Fruit fly (Drosophila melanogaster) whole organism, embryonic: ENCODE data around the gene svp.

Source experiments
- CG10147 ChIP-seq: fragments of 200-800 bp; sonication (Bioruptor generic); optimal IDR thresholded peaks from 2 replicates; lab custom pipeline; 2019; ENCODE audit warnings: missing biosample characterization, mild to moderate bottlenecking, missing genetic modification characterization, moderate library complexity
- CG12769 ChIP-seq: fragments of 200-800 bp; sonication (Bioruptor generic); optimal IDR thresholded peaks from 2 replicates; lab custom pipeline; 2019; ENCODE audit warnings: missing biosample characterization, mild to moderate bottlenecking, missing genetic modification characterization, moderate library complexity
- CG13287 ChIP-seq: fragments of 200-800 bp; sonication (Bioruptor generic); IDR thresholded peaks from 2 replicates; pipeline ENCODE4 v1.3.6; 2022; ENCODE audit warnings: missing biosample characterization, missing genetic modification characterization; ENCODE audit not compliant: partially characterized antibody
- CG14441 ChIP-seq: fragments of 200-800 bp; sonication (Bioruptor generic); IDR thresholded peaks from 2 replicates; pipeline ENCODE4 v1.3.6; 2022; ENCODE audit warnings: missing biosample characterization, missing genetic modification characterization
- CG1832 ChIP-seq: fragments of 200-800 bp; sonication (Bioruptor generic); optimal IDR thresholded peaks from 2 replicates; lab custom pipeline; 2017; ENCODE audit warnings: missing biosample characterization, mild to moderate bottlenecking, missing genetic modification characterization, inconsistent platforms
- CG30403 ChIP-seq: fragments of 200-800 bp; sonication (Bioruptor generic); optimal IDR thresholded peaks from 3 replicates; lab custom pipeline; 2016; ENCODE audit warnings: missing biosample characterization, missing genetic modification characterization
- CG31224 ChIP-seq: fragments of 200-800 bp; sonication (Bioruptor generic); IDR thresholded peaks from 2 replicates; pipeline ENCODE4 v1.3.6; 2022; ENCODE audit warnings: missing biosample characterization, missing genetic modification characterization
- CG34376 ChIP-seq: fragments of 200-800 bp; sonication (Bioruptor generic); optimal IDR thresholded peaks from 2 replicates; lab custom pipeline; 2018; ENCODE audit warnings: missing biosample characterization, mild to moderate bottlenecking, missing genetic modification characterization
- CG7372 ChIP-seq: fragments of 200-800 bp; sonication (Bioruptor generic); IDR thresholded peaks from 2 replicates; pipeline ENCODE4 v1.3.6; 2022; ENCODE audit warnings: missing biosample characterization, missing genetic modification characterization
- CG7745 ChIP-seq: fragments of 200-800 bp; sonication (Bioruptor generic); optimal IDR thresholded peaks from 2 replicates; lab custom pipeline; 2018; ENCODE audit warnings: missing biosample characterization, mild to moderate bottlenecking, missing genetic modification characterization, moderate library complexity
- CG7928 ChIP-seq: fragments of 200-800 bp; sonication (Bioruptor generic); optimal IDR thresholded peaks from 2 replicates; lab custom pipeline; 2017; ENCODE audit warnings: missing biosample characterization, mild to moderate bottlenecking, missing genetic modification characterization
- CG8944 ChIP-seq: fragments of 200-800 bp; sonication (Bioruptor generic); optimal IDR thresholded peaks from 3 replicates; lab custom pipeline; 2016; ENCODE audit warnings: missing biosample characterization, missing genetic modification characterization
- D19A ChIP-seq: fragments of 200-800 bp; optimal IDR thresholded peaks from 3 replicates; lab custom pipeline; 2019; ENCODE audit warnings: missing biosample characterization, mild to moderate bottlenecking, missing genetic modification characterization, moderate library complexity
- Deaf1 ChIP-seq: fragments of 200-800 bp; optimal IDR thresholded peaks from 3 replicates; lab custom pipeline; 2019; ENCODE audit warnings: missing biosample characterization, mild to moderate bottlenecking, missing genetic modification characterization, moderate library complexity
- Ets65A ChIP-seq: fragments of 200-800 bp; sonication (Bioruptor generic); peaks from one replicate; lab custom pipeline; 2016; ENCODE audit warnings: missing biosample characterization, missing genetic modification characterization
- Myb ChIP-seq: fragments of 200-800 bp; sonication (Bioruptor generic); optimal IDR thresholded peaks from 2 replicates; lab custom pipeline; 2016; ENCODE audit warnings: missing biosample characterization, missing genetic modification characterization
- Nf-YA ChIP-seq: fragments of 200-800 bp; sonication (Bioruptor generic); IDR thresholded peaks from 2 replicates; pipeline ENCODE4 v1.3.6; 2022; ENCODE audit warnings: missing biosample characterization, missing genetic modification characterization
- Nf-YB ChIP-seq: fragments of 200-800 bp; sonication (Bioruptor generic); optimal IDR thresholded peaks from 3 replicates; lab custom pipeline; 2019; ENCODE audit warnings: missing biosample characterization, mild to moderate bottlenecking, missing genetic modification characterization, moderate library complexity
- Nf-YC ChIP-seq: fragments of 200-800 bp; optimal IDR thresholded peaks from 3 replicates; lab custom pipeline; 2019; ENCODE audit warnings: missing biosample characterization, mild to moderate bottlenecking, missing genetic modification characterization, moderate library complexity
- NfI ChIP-seq: fragments of 200-800 bp; sonication (Bioruptor generic); optimal IDR thresholded peaks from 3 replicates; lab custom pipeline; 2018; ENCODE audit warnings: missing biosample characterization, mild to moderate bottlenecking, missing genetic modification characterization, moderate library complexity
- Opbp ChIP-seq: fragments of 200-800 bp; sonication (Bioruptor generic); IDR thresholded peaks from 3 replicates; pipeline ENCODE4 v1.3.6; 2022; ENCODE audit warnings: missing biosample characterization, missing genetic modification characterization; ENCODE audit not compliant: partially characterized antibody
- Optix ChIP-seq: fragments of 200-800 bp; sonication (Bioruptor generic); IDR thresholded peaks from 3 replicates; pipeline ENCODE4 v1.3.6; 2022; ENCODE audit warnings: missing biosample characterization, missing genetic modification characterization
- Sin3A ChIP-seq: fragments of >200 bp; optimal IDR thresholded peaks from 2 replicates; lab custom pipeline; 2018
- caup ChIP-seq: fragments of 200-800 bp; sonication (Bioruptor generic); optimal IDR thresholded peaks from 3 replicates; lab custom pipeline; 2017; ENCODE audit warnings: missing biosample characterization, mild to moderate bottlenecking, missing genetic modification characterization, moderate library complexity; ENCODE audit not compliant: severe bottlenecking
- cg ChIP-seq: fragments of 200-800 bp; sonication (Bioruptor generic); optimal IDR thresholded peaks from 3 replicates; lab custom pipeline; 2019; ENCODE audit warnings: missing biosample characterization, mild to moderate bottlenecking, missing genetic modification characterization, moderate library complexity
- crol ChIP-seq: fragments of 200-800 bp; sonication (Bioruptor generic); IDR thresholded peaks from 2 replicates; pipeline ENCODE4 v1.3.6; 2022; ENCODE audit warnings: missing biosample characterization, missing genetic modification characterization
- dati ChIP-seq: fragments of 200-800 bp; sonication (Bioruptor generic); IDR thresholded peaks from 2 replicates; pipeline ENCODE4 v1.3.6; 2022; ENCODE audit warnings: missing biosample characterization, missing genetic modification characterization
- dimm ChIP-seq: fragments of 200-800 bp; sonication (Bioruptor generic); IDR thresholded peaks from 2 replicates; pipeline ENCODE4 v1.3.6; 2022; ENCODE audit warnings: missing biosample characterization, missing genetic modification characterization
- dm ChIP-seq: fragments of 200-800 bp; sonication (Bioruptor generic); optimal IDR thresholded peaks from 3 replicates; lab custom pipeline; 2016; ENCODE audit warnings: missing biosample characterization, missing genetic modification characterization
- eve ChIP-seq, 2 experiments: fragments of >200 bp; optimal IDR thresholded peaks; 2 replicates each; lab custom pipeline; 2017; ENCODE audit warnings: missing biosample characterization in 2 of 2, missing genetic modification characterization in 2 of 2
- eyg ChIP-seq: fragments of 200-800 bp; sonication (Bioruptor generic); optimal IDR thresholded peaks from 3 replicates; lab custom pipeline; 2016; ENCODE audit warnings: missing biosample characterization, missing genetic modification characterization
- ftz-f1 ChIP-seq: fragments of 200-800 bp; sonication (Bioruptor generic); optimal IDR thresholded peaks from 2 replicates; lab custom pipeline; 2016; ENCODE audit warnings: missing biosample characterization, missing genetic modification characterization
- hbn ChIP-seq: fragments of 200-800 bp; sonication (Bioruptor generic); IDR thresholded peaks from 2 replicates; pipeline ENCODE4 v1.3.6; 2022; ENCODE audit warnings: missing biosample characterization, missing genetic modification characterization; ENCODE audit not compliant: partially characterized antibody
- lilli ChIP-seq: fragments of 200-800 bp; sonication (Bioruptor generic); optimal IDR thresholded peaks from 3 replicates; lab custom pipeline; 2016; ENCODE audit warnings: missing biosample characterization, missing genetic modification characterization
- onecut ChIP-seq: fragments of 200-800 bp; sonication (Bioruptor generic); IDR thresholded peaks from 2 replicates; pipeline ENCODE4 v1.3.6; 2022; ENCODE audit warnings: missing biosample characterization, missing genetic modification characterization
- pan ChIP-seq, 4 experiments: fragments of >200 bp in 3 of 4; fragments of 200-800 bp in 1 of 4; sonication (Bioruptor generic) in 1 of 4; optimal IDR thresholded peaks in 3 of 4; IDR thresholded peaks in 1 of 4; 2 replicates each; pipeline versions ENCODE4 v1.3.6 to Lab custom; 2017 to 2022; ENCODE audit warnings: missing biosample characterization in 2 of 4, missing genetic modification characterization in 2 of 4, mixed read lengths in 1 of 4
- pnt ChIP-seq: fragments of 200-800 bp; sonication (Bioruptor generic); optimal IDR thresholded peaks from 3 replicates; lab custom pipeline; 2016; ENCODE audit warnings: missing biosample characterization, missing genetic modification characterization
- ranshi ChIP-seq: fragments of 200-800 bp; sonication (Bioruptor generic); IDR thresholded peaks from 2 replicates; pipeline ENCODE4 v1.3.6; 2022; ENCODE audit warnings: missing biosample characterization, missing genetic modification characterization
- ro ChIP-seq: fragments of 200-800 bp; sonication (Bioruptor generic); IDR thresholded peaks from 2 replicates; pipeline ENCODE4 v1.3.6; 2022; ENCODE audit warnings: missing biosample characterization, missing genetic modification characterization
- seq ChIP-seq: fragments of 200-800 bp; sonication (Bioruptor generic); IDR thresholded peaks from 2 replicates; pipeline ENCODE4 v1.3.6; 2022; ENCODE audit warnings: missing biosample characterization, missing genetic modification characterization
- ssp ChIP-seq: fragments of 200-800 bp; sonication (Bioruptor generic); IDR thresholded peaks from 2 replicates; pipeline ENCODE4 v1.3.6; 2022; ENCODE audit warnings: missing biosample characterization, missing genetic modification characterization
- twi ChIP-seq: fragments of 200-800 bp; optimal IDR thresholded peaks from 2 replicates; lab custom pipeline; 2019; ENCODE audit warnings: missing biosample characterization, mild to moderate bottlenecking, missing genetic modification characterization, moderate library complexity
- vvl ChIP-seq: fragments of 200-800 bp; sonication (Bioruptor generic); IDR thresholded peaks from 2 replicates; pipeline ENCODE4 v1.3.6; 2022; ENCODE audit warnings: missing biosample characterization, missing genetic modification characterization
- yki ChIP-seq: fragments of >200 bp; optimal IDR thresholded peaks from 3 replicates; lab custom pipeline; 2018
- zen2 ChIP-seq: fragments of 200-800 bp; sonication (Bioruptor generic); IDR thresholded peaks from 3 replicates; pipeline ENCODE4 v1.3.6; 2022; ENCODE audit warnings: missing biosample characterization, missing genetic modification characterization; ENCODE audit not compliant: partially characterized antibody

Gene svp

dm6 chr3R:12260669-12261068 is 2.1 kb downstream of the svp start, which contains the start of gene CG44038:
CG44038 (plus strand) TSS chr3R:12260969.
- TF ChIP-seq Nf-YA (GFP tag; lab: Robert Waterston, UW) (no peak), Ets65A (GFP tag; lab: Kevin White, UChicago) (peak; percentile 89)

dm6 chr3R:12269889-12270403 is 11.4 kb downstream of the svp start:
- TF ChIP-seq CG34376 (GFP tag; lab: Kevin White, UChicago) (peak; percentile 42), twi (peak; percentile 12), CG13287 (GFP tag; lab: Robert Waterston, UW) (no peak)
- TF ChIP-seq, all 482 proteins: peak for 2

dm6 chr3R:12270590-12270989 is 12.1 kb downstream of the svp start, which contains the start of gene CG17738:
CG17738 (plus strand) TSS chr3R:12270890.
- TF ChIP-seq CG12769 (tag; lab: Kevin White, UChicago) (peak; percentile 13), dimm (no peak), dm (GFP tag; lab: Kevin White, UChicago) (no peak), ssp (GFP tag; lab: Robert Waterston, UW) (no peak), eve (GFP tag; optimal IDR thresholded peaks at IDR 0.05; lab: Kevin White, UChicago) (peak in 1 of 2 experiments; percentile 3), Sin3A (lab: Kevin White, UChicago) (no peak), Myb (no peak), hbn (GFP tag; lab: Robert Waterston, UW) (no peak), CG10147 (GFP tag; lab: Kevin White, UChicago) (no peak), CG14441 (no peak), dati (GFP tag; lab: Robert Waterston, UW) (no peak), eyg (GFP tag; lab: Kevin White, UChicago) (no peak), ranshi (GFP tag; lab: Robert Waterston, UW) (no peak)

dm6 chr3R:12272826-12273225 is 14.3 kb downstream of the svp start, which contains the start of gene Sfp87B:
Sfp87B (plus strand) TSS chr3R:12273126.
- no peak for TF ChIP-seq D19A (tag; lab: Kevin White, UChicago)
- no peak for TF ChIP-seq onecut (GFP tag; lab: Robert Waterston, UW)
- TF ChIP-seq CG30403 (GFP tag; lab: Kevin White, UChicago), result no peak
- TF ChIP-seq pan (optimal IDR thresholded peaks at IDR 0.05; lab: Kevin White, UChicago), result no peak
- no peak for TF ChIP-seq pan (GFP tag; optimal IDR thresholded peaks at IDR 0.05 in 1 of 2, IDR thresholded peaks at IDR 0.05 in 1 of 2)
- no peak for TF ChIP-seq dati (GFP tag; lab: Robert Waterston, UW)
- no peak for TF ChIP-seq Optix (GFP tag; lab: Robert Waterston, UW)
- no peak for TF ChIP-seq vvl (GFP tag; lab: Robert Waterston, UW)
- no peak for TF ChIP-seq ro
- TF ChIP-seq CG8944, result no peak
- TF ChIP-seq lilli (GFP tag; lab: Kevin White, UChicago), result no peak
- no peak for TF ChIP-seq caup (GFP tag; lab: Kevin White, UChicago)
- no peak for TF ChIP-seq CG31224 (GFP tag; lab: Robert Waterston, UW)
- TF ChIP-seq NfI, result no peak
- no peak for TF ChIP-seq pnt (GFP tag; lab: Kevin White, UChicago)

dm6 chr3R:12279019-12279418 is 20.5 kb downstream of the svp start:
- TF ChIP-seq yki (lab: Kevin White, UChicago) (peak; percentile 44), CG1832 (GFP tag; lab: Kevin White, UChicago) (peak; percentile 61), CG13287 (GFP tag; lab: Robert Waterston, UW) (peak; percentile 23; the same call in 1 of the 2 replicates), CG7928 (no peak), Opbp (0 out of 3 replicates have a peak, but pooled peaks have one; percentile 22), CG7372 (GFP tag; lab: Robert Waterston, UW) (no peak), cg (GFP tag; lab: Kevin White, UChicago) (peak; percentile 51), zen2 (GFP tag; lab: Robert Waterston, UW) (0 out of 3 replicates have a peak, but pooled peaks have one; percentile 34), Deaf1 (tag; lab: Kevin White, UChicago) (peak; percentile 65), Nf-YC (peak; percentile 97), CG7745 (no peak), crol (peak; percentile 83), ftz-f1 (GFP tag; lab: Kevin White, UChicago) (peak; percentile 59), Nf-YB (GFP tag; lab: Kevin White, UChicago) (peak; percentile 97), seq (peak; percentile 65; the same call in 1 of the 2 replicates)
